Worm (Caenorhabditis elegans): ENCODE results near the gene cls-3.

DNA sequence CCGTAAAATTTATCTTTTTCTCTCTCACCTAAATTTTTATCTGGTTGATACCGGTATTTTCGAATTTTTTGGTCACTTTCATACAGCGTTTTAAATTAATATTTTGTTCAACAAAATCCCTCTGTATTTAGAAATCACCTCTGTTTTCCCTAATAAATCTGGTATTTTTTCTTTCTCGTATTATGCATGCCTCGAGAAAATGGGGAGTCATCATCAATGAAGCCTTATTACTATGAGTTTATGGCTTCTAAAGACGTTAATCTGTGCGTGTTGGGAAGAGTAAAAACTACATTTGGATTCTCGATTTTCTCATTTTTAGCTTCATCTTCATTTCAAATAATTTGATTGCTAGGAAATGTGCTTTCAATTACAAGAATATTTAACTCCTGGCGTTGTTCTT, 5.2 kb downstream of the cls-3 start, which contains the start of gene ZC84.7:
- TF ChIP-seq tab-1 (GFP tag; IDR thresholded peaks at IDR 0.05) (no peak), klf-2 (GFP tag; conservative IDR thresholded peaks at IDR 0.05) (no peak), med-1 (GFP tag; optimal IDR thresholded peaks at IDR 0.05; ENCODE audit: insufficient read depth) (no peak), flt-1 (GFP tag; IDR thresholded peaks at IDR 0.05) (no peak), ref-1 (GFP tag; conservative IDR thresholded peaks at IDR 0.05) (no peak), cog-1 (tag; optimal IDR thresholded peaks at IDR 0.05) (no peak), T22C8.4 (GFP tag; IDR thresholded peaks at IDR 0.05) (no peak), ztf-29 (GFP tag; IDR thresholded peaks at IDR 0.05) (no peak)

Data from whole organism, midembryonic.